Worm (Caenorhabditis elegans): ENCODE results near the gene Y4C6B.4.
"Not testable (repeated sequence)": the region's sequence is repeated elsewhere in the genome, so short reads cannot be mapped to it uniquely, and the experiment has no call there.

The Y4C6B.4 gene

DNA sequence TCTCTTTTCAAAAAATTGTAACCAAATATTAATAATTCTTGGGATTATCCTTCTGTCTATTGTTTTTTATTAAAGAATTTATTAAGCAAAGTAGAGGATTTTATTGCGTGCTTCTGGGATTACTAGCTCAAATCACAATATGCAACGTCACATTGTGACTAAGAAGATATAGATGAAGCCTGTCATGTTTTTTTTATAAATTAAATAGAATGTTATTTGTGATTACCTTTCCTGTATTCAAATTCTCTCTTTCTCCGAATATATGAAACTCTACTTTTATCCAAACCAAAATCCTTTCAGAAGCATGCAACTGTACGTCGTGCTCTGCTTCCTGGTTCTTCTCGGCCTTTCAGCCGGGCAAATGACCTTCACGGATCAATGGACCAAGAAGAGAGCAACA lies 35.7 kb upstream of the Y4C6B.4 start, which contains the start of gene nlp-47:
nlp-47 (plus strand) TSS at position 301 of the 400 bp plus-strand sequence.
- TF ChIP-seq skn-1 (tag; optimal IDR thresholded peaks at IDR 0.05) (no peak), ceh-9 (tag; optimal IDR thresholded peaks at IDR 0.05) (no peak), ceh-28 (tag; optimal IDR thresholded peaks at IDR 0.05) (no peak), hmg-11 (tag; optimal IDR thresholded peaks at IDR 0.05) (no peak), fkh-10 (GFP tag; optimal IDR thresholded peaks at IDR 0.05) (no peak), lin-39 (tag; optimal IDR thresholded peaks at IDR 0.05) (no peak), ztf-11 (tag; optimal IDR thresholded peaks at IDR 0.05) (no peak), R02D3.7 (tag; optimal IDR thresholded peaks at IDR 0.05) (no peak), nhr-12 (tag; optimal IDR thresholded peaks at IDR 0.05) (no peak), aly-2 (tag; optimal IDR thresholded peaks at IDR 0.05) (no peak)

DNA sequence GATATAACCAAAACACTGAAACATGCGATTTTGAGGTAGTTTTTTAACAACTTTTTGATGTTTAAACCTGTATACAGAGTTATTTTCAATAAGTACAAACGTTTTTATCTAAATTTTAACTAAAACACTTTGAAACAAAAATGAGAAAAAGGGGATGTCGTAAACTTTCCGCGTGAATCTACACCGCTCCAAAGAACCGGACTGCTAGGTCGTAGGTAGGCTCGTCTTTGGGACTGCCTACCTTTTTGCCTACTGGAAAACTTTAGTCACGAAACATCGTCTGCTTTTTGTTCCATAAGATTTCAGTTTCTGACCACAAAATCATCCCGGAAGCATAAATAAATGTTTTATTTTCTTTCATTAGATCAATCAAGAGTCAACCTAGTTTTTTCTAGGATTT lies 35.0 kb upstream of the Y4C6B.4 start:
- no peak for TF ChIP-seq eor-1 (tag; optimal IDR thresholded peaks at IDR 0.05)
- no peak for TF ChIP-seq ZK546.5 (tag; optimal IDR thresholded peaks at IDR 0.05)
- no peak for TF ChIP-seq nhr-76 (tag; optimal IDR thresholded peaks at IDR 0.05)
- TF ChIP-seq nhr-28 (tag; optimal IDR thresholded peaks at IDR 0.05): no peak
- TF ChIP-seq R02D3.7 (tag; optimal IDR thresholded peaks at IDR 0.05): no peak
- no peak for TF ChIP-seq ama-1 (optimal IDR thresholded peaks at IDR 0.05)
- TF ChIP-seq ztf-11 (tag; optimal IDR thresholded peaks at IDR 0.05): no peak

DNA sequence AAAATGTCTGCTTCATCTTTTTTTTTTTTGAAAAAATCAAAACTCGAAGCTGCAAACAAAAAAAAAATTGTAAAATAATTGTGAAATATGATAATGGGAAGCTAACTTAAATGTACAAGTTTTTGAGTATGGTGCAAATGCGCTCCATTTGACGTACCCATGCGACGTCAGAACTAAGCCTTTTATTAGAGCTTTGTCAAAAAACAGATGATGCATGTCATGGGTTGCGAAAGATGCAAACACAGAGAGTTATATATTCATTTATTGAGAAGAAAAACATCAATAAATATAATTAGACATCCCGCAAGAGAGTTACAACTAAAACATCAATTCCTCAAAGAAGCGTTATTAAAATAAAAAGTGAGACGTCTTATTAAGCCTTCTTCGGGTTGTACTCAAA lies 31.8 kb upstream of the Y4C6B.4 start:
- TF ChIP-seq lin-39 (tag; optimal IDR thresholded peaks at IDR 0.05) (no peak), jun-1 (tag; optimal IDR thresholded peaks at IDR 0.05) (no peak), R02D3.7 (tag; optimal IDR thresholded peaks at IDR 0.05) (no peak), ceh-28 (tag; optimal IDR thresholded peaks at IDR 0.05) (no peak), aly-2 (tag; optimal IDR thresholded peaks at IDR 0.05) (no peak), elt-3 (tag; optimal IDR thresholded peaks at IDR 0.05) (no peak), ZK546.5 (tag; optimal IDR thresholded peaks at IDR 0.05) (no peak), elt-1 (tag; optimal IDR thresholded peaks at IDR 0.05) (no peak), nhr-23 (tag; optimal IDR thresholded peaks at IDR 0.05) (no peak), ceh-9 (tag; optimal IDR thresholded peaks at IDR 0.05) (no peak), pha-4 (tag; optimal IDR thresholded peaks at IDR 0.05) (no peak), nhr-43 (tag; optimal IDR thresholded peaks at IDR 0.05; ENCODE audit: poor library complexity, severe bottlenecking) (no peak), nhr-76 (tag; optimal IDR thresholded peaks at IDR 0.05) (no peak), egl-27 (tag; optimal IDR thresholded peaks at IDR 0.05) (no peak), fkh-2 (tag; optimal IDR thresholded peaks at IDR 0.05) (no peak)

DNA sequence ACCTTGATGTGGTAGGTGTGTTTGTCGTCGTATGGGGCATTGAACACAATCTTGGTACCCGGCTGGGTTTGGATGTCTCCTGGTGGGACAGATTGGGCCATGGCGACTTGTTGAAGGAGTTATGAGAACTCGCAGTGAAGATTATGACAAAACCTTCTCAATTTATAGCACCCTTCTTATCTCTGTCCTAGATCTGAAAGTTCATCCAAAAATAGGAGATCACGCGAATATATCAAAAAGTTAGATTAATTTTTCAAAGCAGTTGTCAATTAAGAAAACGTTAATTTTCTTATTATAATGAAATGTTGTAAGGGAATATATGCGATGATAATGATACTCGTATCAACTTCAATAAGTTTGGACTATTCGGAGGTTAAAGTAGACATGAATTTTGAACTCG lies 31.0 kb upstream of the Y4C6B.4 start, which contains the start of gene msp-51:
msp-51 (minus strand) TSS at position 101 of the 400 bp plus-strand sequence.
- not testable (repeated sequence) for TF ChIP-seq ceh-9, snpc-4, elt-2 (tag; optimal IDR thresholded peaks at IDR 0.05)

DNA sequence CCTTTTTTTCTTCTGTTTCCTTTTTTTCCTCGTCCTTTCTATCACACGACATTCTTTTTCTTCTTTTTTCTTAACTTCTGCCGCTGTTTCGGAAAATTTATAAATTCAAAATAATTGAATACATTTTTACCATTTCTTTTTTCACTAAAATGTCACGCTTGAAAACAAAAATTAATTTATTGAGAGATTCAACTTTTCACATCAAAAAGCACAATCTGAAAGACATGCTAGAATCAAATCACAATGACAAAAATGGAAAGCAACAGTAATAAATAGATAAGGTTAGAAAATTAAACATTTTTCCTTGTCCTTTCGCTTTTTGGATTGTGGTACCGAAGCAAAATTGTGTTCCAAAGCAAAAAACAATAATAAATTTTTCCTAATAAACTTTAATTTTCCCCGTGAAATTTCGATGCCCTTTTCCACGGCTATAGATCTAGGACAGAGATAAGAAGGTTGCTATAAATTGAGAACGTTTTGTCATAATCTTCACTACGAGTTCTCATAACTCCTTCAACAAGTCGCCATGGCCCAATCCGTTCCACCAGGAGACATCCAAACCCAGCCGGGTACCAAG lies 28.7 kb upstream of the Y4C6B.4 start, which contains the start of the genes ZK354.6 and msp-113:
ZK354.6 (minus strand) TSS at position 101 of the 577 bp plus-strand sequence.
msp-113 (plus strand) TSS at position 527 of the 577 bp plus-strand sequence.
- TF ChIP-seq lin-39 (tag; optimal IDR thresholded peaks at IDR 0.05): no peak
- TF ChIP-seq aly-2 (tag; optimal IDR thresholded peaks at IDR 0.05): no peak
- no peak for TF ChIP-seq mdl-1 (tag; optimal IDR thresholded peaks at IDR 0.05)
- no peak for TF ChIP-seq nhr-77 (tag; optimal IDR thresholded peaks at IDR 0.05)
- no peak for TF ChIP-seq unc-39 (tag; optimal IDR thresholded peaks at IDR 0.05)
- TF ChIP-seq fos-1 (tag; optimal IDR thresholded peaks at IDR 0.05): no peak
- no peak for TF ChIP-seq ama-1 (optimal IDR thresholded peaks at IDR 0.05)
- TF ChIP-seq nhr-23 (tag; optimal IDR thresholded peaks at IDR 0.05): no peak
- TF ChIP-seq nhr-76 (tag; optimal IDR thresholded peaks at IDR 0.05): no peak
- TF ChIP-seq unc-62 (GFP tag; optimal IDR thresholded peaks at IDR 0.05): no peak
- TF ChIP-seq lsy-12 (tag; optimal IDR thresholded peaks at IDR 0.05): no peak
- no peak for TF ChIP-seq snpc-4 (tag; optimal IDR thresholded peaks at IDR 0.05)
- TF ChIP-seq ceh-82 (tag; optimal IDR thresholded peaks at IDR 0.05): no peak
- no peak for TF ChIP-seq fkh-2 (tag; optimal IDR thresholded peaks at IDR 0.05)
- TF ChIP-seq nhr-25 (tag; optimal IDR thresholded peaks at IDR 0.05): no peak
